Worm (Caenorhabditis elegans): ENCODE data around the gene C07B5.4.

- no peak for TF ChIP-seq ZK546.5 (tag; optimal IDR thresholded peaks at IDR 0.05)
- no peak for TF ChIP-seq lin-39 (tag; optimal IDR thresholded peaks at IDR 0.05)
- no peak for TF ChIP-seq ama-1 (optimal IDR thresholded peaks at IDR 0.05)
- TF ChIP-seq ztf-11 (tag; optimal IDR thresholded peaks at IDR 0.05) = no peak
- no peak for TF ChIP-seq ztf-4 (tag; optimal IDR thresholded peaks at IDR 0.05)
- no peak for TF ChIP-seq tbx-2 (tag; optimal IDR thresholded peaks at IDR 0.05)
- TF ChIP-seq nhr-237 (tag; optimal IDR thresholded peaks at IDR 0.05) = no peak
- TF ChIP-seq egl-27 (tag; optimal IDR thresholded peaks at IDR 0.05) = no peak
- TF ChIP-seq elt-1 (tag; optimal IDR thresholded peaks at IDR 0.05) = peak; percentile 86
- no peak for TF ChIP-seq unc-39 (tag; optimal IDR thresholded peaks at IDR 0.05)
- TF ChIP-seq nhr-77 (tag; optimal IDR thresholded peaks at IDR 0.05) = no peak
Measured at ce11 chrX:9512457-9512856, 17.0 kb upstream of the C07B5.4 start.
